Worm (Caenorhabditis elegans): ENCODE measurements around the gene tmem-135.

- TF ChIP-seq nhr-76 (tag; optimal IDR thresholded peaks at IDR 0.05) (no peak), nhr-2 (tag; optimal IDR thresholded peaks at IDR 0.05) (no peak), nhr-237 (tag; optimal IDR thresholded peaks at IDR 0.05) (no peak), nhr-28 (tag; optimal IDR thresholded peaks at IDR 0.05) (no peak), ces-1 (GFP tag; optimal IDR thresholded peaks at IDR 0.05) (no peak), pha-4 (tag; optimal IDR thresholded peaks at IDR 0.05) (no peak), mep-1 (tag; optimal IDR thresholded peaks at IDR 0.05) (no peak), unc-62 (GFP tag; optimal IDR thresholded peaks at IDR 0.05) (no peak), lin-13 (tag; optimal IDR thresholded peaks at IDR 0.05) (no peak), sptf-1 (tag; optimal IDR thresholded peaks at IDR 0.05) (no peak), snpc-4 (tag; optimal IDR thresholded peaks at IDR 0.05) (no peak), ztf-11 (tag; optimal IDR thresholded peaks at IDR 0.05) (no peak), elt-3 (tag; optimal IDR thresholded peaks at IDR 0.05) (no peak)
These were observed at the start of gene tmem-135 for ce11 chrX:4673165-4673756.
